Fruit fly (Drosophila melanogaster) whole organism, embryonic: ENCODE measurements around the gene MED28.

Experiments
- Awh ChIP-seq: fragments of 200-800 bp; sonication (Bioruptor generic); IDR thresholded peaks from 2 replicates; pipeline ENCODE4, ENCODE4 v1.3.6; 2022; ENCODE audit warnings: missing biosample characterization, missing genetic modification characterization
- B-H1 ChIP-seq: fragments of 200-800 bp; sonication (Bioruptor generic); IDR thresholded peaks from 3 replicates; pipeline ENCODE4 v1.3.6; 2022; ENCODE audit warnings: missing biosample characterization, missing genetic modification characterization
- CG10462 ChIP-seq: fragments of 200-800 bp; sonication (Bioruptor generic); optimal IDR thresholded peaks from 2 replicates; lab custom pipeline; 2016; ENCODE audit warnings: missing biosample characterization, missing genetic modification characterization
- CG13296 ChIP-seq: fragments of 200-800 bp; sonication (Bioruptor generic); optimal IDR thresholded peaks from 3 replicates; lab custom pipeline; 2018; ENCODE audit warnings: missing biosample characterization, mild to moderate bottlenecking, missing genetic modification characterization
- CG13624 ChIP-seq: fragments of 200-800 bp; sonication (Bioruptor generic); optimal IDR thresholded peaks from 2 replicates; lab custom pipeline; 2016; ENCODE audit warnings: missing biosample characterization, missing genetic modification characterization
- CG14050 ChIP-seq: fragments of 200-800 bp; sonication (Bioruptor generic); IDR thresholded peaks from 3 replicates; pipeline ENCODE4 v1.3.6; 2022; ENCODE audit warnings: missing biosample characterization, missing genetic modification characterization
- CG14667 ChIP-seq: fragments of 200-800 bp; sonication (Bioruptor generic); IDR thresholded peaks from 2 replicates; pipeline ENCODE4 v1.3.6; 2022; ENCODE audit warnings: missing biosample characterization, missing genetic modification characterization
- CG18764 ChIP-seq: fragments of 200-800 bp; sonication (Bioruptor generic); optimal IDR thresholded peaks from 3 replicates; lab custom pipeline; 2016; ENCODE audit warnings: missing biosample characterization, missing genetic modification characterization
- CG32532 ChIP-seq: fragments of 200-800 bp; sonication (Bioruptor generic); IDR thresholded peaks from 2 replicates; pipeline ENCODE4 v1.3.6; 2022; ENCODE audit warnings: missing biosample characterization, missing genetic modification characterization
- CG3407 ChIP-seq: fragments of 200-800 bp; sonication (Bioruptor generic); optimal IDR thresholded peaks from 2 replicates; lab custom pipeline; 2018; ENCODE audit warnings: missing biosample characterization, mild to moderate bottlenecking, missing genetic modification characterization
- CG4617 ChIP-seq: fragments of 200-800 bp; sonication (Bioruptor generic); optimal IDR thresholded peaks from 3 replicates; lab custom pipeline; 2016; ENCODE audit warnings: missing biosample characterization, missing genetic modification characterization, borderline replicate concordance
- CG4730 ChIP-seq: fragments of 200-800 bp; sonication (Bioruptor generic); IDR thresholded peaks from 2 replicates; pipeline ENCODE4 v1.3.6; 2022; ENCODE audit warnings: missing biosample characterization, missing genetic modification characterization
- CG6854 ChIP-seq: fragments of 200-800 bp; sonication (Bioruptor generic); optimal IDR thresholded peaks from 3 replicates; lab custom pipeline; 2017; ENCODE audit warnings: missing biosample characterization, mild to moderate bottlenecking, missing genetic modification characterization
- CG8290 ChIP-seq, 3 experiments: fragments of 200-800 bp; sonication (Bioruptor generic); optimal IDR thresholded peaks; 2 replicates each; lab custom pipeline; 2016 to 2019; ENCODE audit warnings: missing biosample characterization in 3 of 3, missing genetic modification characterization in 3 of 3, mild to moderate bottlenecking in 2 of 3, moderate library complexity in 1 of 3
- CG8765 ChIP-seq: fragments of 200-800 bp; sonication (Bioruptor generic); IDR thresholded peaks from 2 replicates; pipeline ENCODE4 v1.3.6; 2022; ENCODE audit warnings: missing biosample characterization, missing genetic modification characterization
- Fer1 ChIP-seq: fragments of 200-800 bp; sonication (Bioruptor generic); optimal IDR thresholded peaks from 2 replicates; lab custom pipeline; 2017; ENCODE audit warnings: missing biosample characterization, mild to moderate bottlenecking, missing genetic modification characterization
- Lhr ChIP-seq: fragments of 200-800 bp; sonication (Bioruptor generic); optimal IDR thresholded peaks from 3 replicates; lab custom pipeline; 2017; ENCODE audit warnings: mild to moderate bottlenecking, missing biosample characterization, missing genetic modification reagents, missing genetic modification characterization
- Meics ChIP-seq: fragments of 200-800 bp; sonication (Bioruptor generic); optimal IDR thresholded peaks from 2 replicates; lab custom pipeline; 2017; ENCODE audit warnings: missing biosample characterization, mild to moderate bottlenecking, missing genetic modification characterization
- Nf-YB ChIP-seq: fragments of 200-800 bp; sonication (Bioruptor generic); optimal IDR thresholded peaks from 3 replicates; lab custom pipeline; 2019; ENCODE audit warnings: missing biosample characterization, mild to moderate bottlenecking, missing genetic modification characterization, moderate library complexity
- NfI ChIP-seq: fragments of 200-800 bp; sonication (Bioruptor generic); optimal IDR thresholded peaks from 3 replicates; lab custom pipeline; 2018; ENCODE audit warnings: missing biosample characterization, mild to moderate bottlenecking, missing genetic modification characterization, moderate library complexity
- al ChIP-seq: fragments of 200-800 bp; sonication (Bioruptor generic); IDR thresholded peaks from 2 replicates; pipeline ENCODE4 v1.3.6; 2022; ENCODE audit warnings: missing biosample characterization, missing genetic modification characterization
- cas ChIP-seq: fragments of 200-800 bp; sonication (Bioruptor generic); IDR thresholded peaks from 2 replicates; pipeline ENCODE4 v1.3.6; 2022; ENCODE audit warnings: missing biosample characterization, missing genetic modification characterization
- chif ChIP-seq, 2 experiments: fragments of 200-800 bp; sonication (Bioruptor generic); optimal IDR thresholded peaks; 3 replicates each; lab custom pipeline; 2016; ENCODE audit warnings: missing biosample characterization in 2 of 2, missing genetic modification characterization in 2 of 2
- croc ChIP-seq: fragments of 200-800 bp; sonication (Bioruptor generic); conservative IDR thresholded peaks from 3 replicates; pipeline ENCODE4 v1.3.6; 2022; ENCODE audit warnings: missing biosample characterization, missing genetic modification characterization
- emc ChIP-seq: fragments of 200-800 bp; sonication (Bioruptor generic); optimal IDR thresholded peaks from 2 replicates; lab custom pipeline; 2016; ENCODE audit warnings: missing biosample characterization, missing genetic modification characterization
- gsb-n ChIP-seq: fragments of 200-800 bp; sonication (Bioruptor generic); optimal IDR thresholded peaks from 3 replicates; lab custom pipeline; 2018; ENCODE audit warnings: missing biosample characterization, mild to moderate bottlenecking, missing genetic modification characterization
- h ChIP-seq: fragments of >200 bp; optimal IDR thresholded peaks from 2 replicates; lab custom pipeline; 2017
- kah ChIP-seq: fragments of 200-800 bp; sonication (Bioruptor generic); optimal IDR thresholded peaks from 2 replicates; lab custom pipeline; 2018; ENCODE audit warnings: missing biosample characterization, mild to moderate bottlenecking, missing genetic modification characterization
- klu ChIP-seq: fragments of 200-800 bp; sonication (Bioruptor generic); IDR thresholded peaks from 2 replicates; pipeline ENCODE4 v1.3.6; 2022; ENCODE audit warnings: missing biosample characterization, missing genetic modification characterization
- lbe ChIP-seq: fragments of 200-800 bp; sonication (Bioruptor generic); optimal IDR thresholded peaks from 2 replicates; lab custom pipeline; 2016; ENCODE audit warnings: missing biosample characterization, mild to moderate bottlenecking, missing genetic modification characterization
- mirr ChIP-seq: fragments of 200-800 bp; sonication (Bioruptor generic); optimal IDR thresholded peaks from 3 replicates; lab custom pipeline; 2018; ENCODE audit warnings: missing biosample characterization, mild to moderate bottlenecking, missing genetic modification characterization
- onecut ChIP-seq: fragments of 200-800 bp; sonication (Bioruptor generic); IDR thresholded peaks from 2 replicates; pipeline ENCODE4 v1.3.6; 2022; ENCODE audit warnings: missing biosample characterization, missing genetic modification characterization
- peb ChIP-seq: fragments of 200-800 bp; sonication (Bioruptor generic); IDR thresholded peaks from 2 replicates; pipeline ENCODE4 v1.3.6; 2022; ENCODE audit warnings: missing biosample characterization, missing genetic modification characterization
- seq ChIP-seq: fragments of 200-800 bp; sonication (Bioruptor generic); IDR thresholded peaks from 2 replicates; pipeline ENCODE4 v1.3.6; 2022; ENCODE audit warnings: missing biosample characterization, missing genetic modification characterization
- sqz ChIP-seq: fragments of 200-800 bp; sonication (Bioruptor generic); optimal IDR thresholded peaks from 3 replicates; lab custom pipeline; 2018; ENCODE audit warnings: missing biosample characterization, mild to moderate bottlenecking, missing genetic modification characterization
- tll ChIP-seq, 2 experiments: fragments of 200-800 bp in 1 of 2; fragments of >200 bp in 1 of 2; sonication (Bioruptor generic) in 1 of 2; optimal IDR thresholded peaks; 2 replicates each; lab custom pipeline; 2017 to 2019; ENCODE audit warnings: missing biosample characterization in 2 of 2, missing genetic modification characterization in 2 of 2, mild to moderate bottlenecking in 1 of 2, moderate library complexity in 1 of 2

MED28 gene

dm6 chr3R:25462642-25463317, 14.0 kb upstream of the MED28 start (continued):
- TF ChIP-seq CG4617 (GFP tag; lab: Kevin White, UChicago) (no peak), h (lab: Kevin White, UChicago) (no peak), chif (GFP tag; optimal IDR thresholded peaks at IDR 0.05; lab: Kevin White, UChicago) (no peak), lbe (GFP tag; lab: Kevin White, UChicago) (peak; percentile 80), seq (GFP tag; lab: Robert Waterston, UW) (peak; percentile 28; the same call in 1 of the 2 replicates), CG6854 (GFP tag; lab: Kevin White, UChicago) (peak; percentile 3), onecut (GFP tag; lab: Robert Waterston, UW) (no peak), CG10462 (GFP tag; lab: Kevin White, UChicago) (no peak), CG18764 (GFP tag; lab: Kevin White, UChicago) (peak; percentile 10), kah (no peak), al (GFP tag; lab: Robert Waterston, UW) (peak; percentile 77), CG8765 (GFP tag; lab: Robert Waterston, UW) (no peak), Awh (GFP tag; lab: Robert Waterston, UW) (peak; percentile 55; the same call in 1 of the 2 replicates), B-H1 (GFP tag; lab: Robert Waterston, UW) (peak; percentile 29; the same call in 1 of the 3 replicates), NfI (GFP tag; lab: Kevin White, UChicago) (peak; percentile 44), CG14050 (GFP tag; lab: Robert Waterston, UW) (no peak), CG13624 (GFP tag; lab: Kevin White, UChicago) (no peak), peb (no peak), CG3407 (GFP tag; lab: Kevin White, UChicago) (no peak), croc (GFP tag; lab: Robert Waterston, UW) (no peak), CG4730 (GFP tag; lab: Robert Waterston, UW) (no peak), gsb-n (tag; lab: Kevin White, UChicago) (no peak), Meics (GFP tag; lab: Kevin White, UChicago) (peak; percentile 74), CG32532 (GFP tag; lab: Robert Waterston, UW) (peak; percentile 83), CG14667 (no peak), klu (GFP tag; lab: Robert Waterston, UW) (no peak; the same call in 1 of the 2 replicates), Fer1 (GFP tag; lab: Kevin White, UChicago) (peak; percentile 61), cas (GFP tag; lab: Robert Waterston, UW) (no peak), Nf-YB (no peak), CG13296 (GFP tag; lab: Kevin White, UChicago) (peak; percentile 55), emc (no peak), Lhr (no peak), tll (GFP tag; optimal IDR thresholded peaks at IDR 0.05; lab: Kevin White, UChicago) (no peak)

- TF ChIP-seq sqz (peak; percentile 26), mirr (GFP tag; lab: Kevin White, UChicago) (no peak), CG8290 (GFP tag; optimal IDR thresholded peaks at IDR 0.05; lab: Kevin White, UChicago) (no peak), CG8290 (tag; optimal IDR thresholded peaks at IDR 0.05; lab: Kevin White, UChicago) (no peak)
- TF ChIP-seq, all 482 proteins: peak for 1
Measured at dm6 chr3R:25466166-25466565, 10.6 kb upstream of the MED28 start.
